Fruit fly (Drosophila melanogaster) whole organism, embryonic: ENCODE results near the gene Rpp20.

ENCODE experiments used
- Bdp1 ChIP-seq: fragments of 200-800 bp; sonication (Bioruptor generic); optimal IDR thresholded peaks from 3 replicates; lab custom pipeline; 2016; ENCODE audit warnings: missing biosample characterization, missing genetic modification characterization
- Bgb ChIP-seq: fragments of 200-800 bp; sonication (Bioruptor generic); IDR thresholded peaks from 2 replicates; pipeline ENCODE4 v1.3.6; 2022; ENCODE audit warnings: missing biosample characterization, missing genetic modification characterization; ENCODE audit not compliant: partially characterized antibody
- BtbVII ChIP-seq: fragments of 200-800 bp; sonication (Bioruptor generic); optimal IDR thresholded peaks from 3 replicates; lab custom pipeline; 2017; ENCODE audit warnings: missing biosample characterization, mild to moderate bottlenecking, missing genetic modification characterization
- CG12391 ChIP-seq: fragments of 200-800 bp; sonication (Bioruptor generic); optimal IDR thresholded peaks from 3 replicates; lab custom pipeline; 2018; ENCODE audit warnings: missing biosample characterization, mild to moderate bottlenecking, missing genetic modification characterization, moderate library complexity
- CG12659 ChIP-seq: fragments of 200-800 bp; sonication (Bioruptor generic); optimal IDR thresholded peaks from 3 replicates; lab custom pipeline; 2017; ENCODE audit warnings: mild to moderate bottlenecking, missing biosample characterization, missing genetic modification reagents, missing genetic modification characterization
- CG13123 ChIP-seq: fragments of 200-800 bp; sonication (Bioruptor generic); optimal IDR thresholded peaks from 2 replicates; lab custom pipeline; 2016; ENCODE audit warnings: missing biosample characterization, missing genetic modification characterization
- CG13624 ChIP-seq: fragments of 200-800 bp; sonication (Bioruptor generic); optimal IDR thresholded peaks from 2 replicates; lab custom pipeline; 2016; ENCODE audit warnings: missing biosample characterization, missing genetic modification characterization
- CG14965 ChIP-seq: fragments of 200-800 bp; sonication (Bioruptor generic); optimal IDR thresholded peaks from 2 replicates; lab custom pipeline; 2016; ENCODE audit warnings: missing biosample characterization, missing genetic modification characterization, borderline replicate concordance
- CG15696 ChIP-seq: fragments of 200-800 bp; sonication (Bioruptor generic); optimal IDR thresholded peaks from 2 replicates; lab custom pipeline; 2019; ENCODE audit warnings: missing biosample characterization, mild to moderate bottlenecking, missing genetic modification characterization, moderate library complexity
- CG16863 ChIP-seq: fragments of 200-800 bp; sonication (Bioruptor generic); optimal IDR thresholded peaks from 3 replicates; lab custom pipeline; 2016; ENCODE audit warnings: missing biosample characterization, missing genetic modification characterization
- CG17612 ChIP-seq: fragments of 200-800 bp; sonication (Bioruptor generic); IDR thresholded peaks from 2 replicates; pipeline ENCODE4 v1.3.6; 2022; ENCODE audit warnings: missing biosample characterization, missing genetic modification characterization
- CG1832 ChIP-seq: fragments of 200-800 bp; sonication (Bioruptor generic); optimal IDR thresholded peaks from 2 replicates; lab custom pipeline; 2017; ENCODE audit warnings: missing biosample characterization, mild to moderate bottlenecking, missing genetic modification characterization, inconsistent platforms
- CG31224 ChIP-seq: fragments of 200-800 bp; sonication (Bioruptor generic); IDR thresholded peaks from 2 replicates; pipeline ENCODE4 v1.3.6; 2022; ENCODE audit warnings: missing biosample characterization, missing genetic modification characterization
- CG43689 ChIP-seq: fragments of 200-800 bp; sonication (Bioruptor generic); IDR thresholded peaks from 2 replicates; pipeline ENCODE4 v1.3.6; 2022; ENCODE audit warnings: missing biosample characterization, missing genetic modification characterization
- CG4730 ChIP-seq: fragments of 200-800 bp; sonication (Bioruptor generic); IDR thresholded peaks from 2 replicates; pipeline ENCODE4 v1.3.6; 2022; ENCODE audit warnings: missing biosample characterization, missing genetic modification characterization
- CG5245 ChIP-seq: fragments of 200-800 bp; sonication (Bioruptor generic); optimal IDR thresholded peaks from 3 replicates; lab custom pipeline; 2016; ENCODE audit warnings: missing biosample characterization, missing genetic modification characterization
- CG6654 ChIP-seq: fragments of 200-800 bp; sonication (Bioruptor generic); optimal IDR thresholded peaks from 2 replicates; lab custom pipeline; 2017; ENCODE audit warnings: missing biosample characterization, mild to moderate bottlenecking, missing genetic modification characterization
- CG9797 ChIP-seq: fragments of 200-800 bp; sonication (Bioruptor generic); optimal IDR thresholded peaks from 3 replicates; lab custom pipeline; 2018; ENCODE audit warnings: missing biosample characterization, mild to moderate bottlenecking, missing genetic modification characterization
- D ChIP-seq, 2 experiments: fragments of 200-800 bp in 1 of 2; fragments of >200 bp in 1 of 2; sonication (Bioruptor generic) in 1 of 2; optimal IDR thresholded peaks; 2 replicates in 1 of 2; 3 replicates in 1 of 2; lab custom pipeline; 2017; ENCODE audit warnings: mild to moderate bottlenecking in 1 of 2, missing biosample characterization in 1 of 2, missing genetic modification characterization in 1 of 2, missing genetic modification reagents in 1 of 2
- Dad ChIP-seq: fragments of 200-800 bp; sonication (Bioruptor generic); optimal IDR thresholded peaks from 3 replicates; lab custom pipeline; 2016; ENCODE audit warnings: missing biosample characterization, missing genetic modification characterization
- Gsc ChIP-seq: fragments of 200-800 bp; sonication (Bioruptor generic); IDR thresholded peaks from 2 replicates; pipeline ENCODE4 v1.3.6; 2022; ENCODE audit warnings: missing biosample characterization, missing genetic modification characterization
- Kr ChIP-seq: fragments of 200-800 bp; sonication (Bioruptor generic); optimal IDR thresholded peaks from 2 replicates; lab custom pipeline; 2017; ENCODE audit warnings: missing biosample characterization, mild to moderate bottlenecking, missing genetic modification characterization
- Nf-YC ChIP-seq: fragments of 200-800 bp; optimal IDR thresholded peaks from 3 replicates; lab custom pipeline; 2019; ENCODE audit warnings: missing biosample characterization, mild to moderate bottlenecking, missing genetic modification characterization, moderate library complexity
- Ptx1 ChIP-seq: fragments of 200-800 bp; sonication (Bioruptor generic); IDR thresholded peaks from 2 replicates; pipeline ENCODE4 v1.3.6; 2022; ENCODE audit warnings: missing biosample characterization, missing genetic modification characterization
- TFAM ChIP-seq: fragments of 200-800 bp; sonication (Bioruptor generic); optimal IDR thresholded peaks from 2 replicates; lab custom pipeline; 2017; ENCODE audit warnings: missing biosample characterization, missing genetic modification characterization, inconsistent platforms
- Usf ChIP-seq: fragments of 200-800 bp; sonication (Bioruptor generic); optimal IDR thresholded peaks from 2 replicates; lab custom pipeline; 2017; ENCODE audit warnings: missing genotype, missing biosample characterization, missing genetic modification characterization
- YL-1 ChIP-seq: fragments of 200-800 bp; sonication (Bioruptor generic); optimal IDR thresholded peaks from 3 replicates; lab custom pipeline; 2017; ENCODE audit warnings: missing biosample characterization, mild to moderate bottlenecking, missing genetic modification characterization
- ap ChIP-seq: fragments of 200-800 bp; sonication (Bioruptor generic); IDR thresholded peaks from 2 replicates; pipeline ENCODE4 v1.3.6; 2022; ENCODE audit warnings: missing biosample characterization, missing genetic modification characterization
- bbx ChIP-seq: fragments of 200-800 bp; sonication (Bioruptor generic); IDR thresholded peaks from 2 replicates; pipeline ENCODE4 v1.3.6; 2022; ENCODE audit warnings: missing biosample characterization, missing genetic modification characterization; ENCODE audit not compliant: partially characterized antibody
- bcd ChIP-seq: fragments of 200-800 bp; sonication (Bioruptor generic); optimal IDR thresholded peaks from 2 replicates; lab custom pipeline; 2017; ENCODE audit warnings: missing biosample characterization, mild to moderate bottlenecking, missing genetic modification characterization
- crp ChIP-seq, 2 experiments: fragments of 200-800 bp; sonication (Bioruptor generic); optimal IDR thresholded peaks; 2 replicates in 1 of 2; 3 replicates in 1 of 2; lab custom pipeline; 2017; ENCODE audit warnings: missing biosample characterization in 2 of 2, missing genetic modification characterization in 2 of 2, mild to moderate bottlenecking in 1 of 2, moderate library complexity in 1 of 2
- eyg ChIP-seq: fragments of 200-800 bp; sonication (Bioruptor generic); optimal IDR thresholded peaks from 3 replicates; lab custom pipeline; 2016; ENCODE audit warnings: missing biosample characterization, missing genetic modification characterization
- jing ChIP-seq: fragments of 200-800 bp; sonication (Bioruptor generic); optimal IDR thresholded peaks from 2 replicates; lab custom pipeline; 2018; ENCODE audit warnings: missing biosample characterization, mild to moderate bottlenecking, missing genetic modification characterization
- jumu ChIP-seq: fragments of 200-800 bp; sonication (Bioruptor generic); optimal IDR thresholded peaks from 3 replicates; lab custom pipeline; 2016; ENCODE audit warnings: missing biosample characterization, missing genetic modification characterization
- lola ChIP-seq, 3 experiments: fragments of >200 bp in 2 of 3; fragments of 200-800 bp in 1 of 3; sonication (Bioruptor generic) in 1 of 3; optimal IDR thresholded peaks; 2 replicates each; lab custom pipeline; 2017 to 2019; ENCODE audit warnings: missing biosample characterization in 3 of 3, missing genetic modification characterization in 3 of 3, mild to moderate bottlenecking in 1 of 3, moderate library complexity in 1 of 3
- lov ChIP-seq, 2 experiments: fragments of 200-800 bp in 1 of 2; fragments of >200 bp in 1 of 2; sonication (Bioruptor generic) in 1 of 2; IDR thresholded peaks in 1 of 2; optimal IDR thresholded peaks in 1 of 2; 2 replicates in 1 of 2; 3 replicates in 1 of 2; pipeline versions ENCODE4 v1.3.6 to Lab custom; 2017 to 2022; ENCODE audit warnings: missing biosample characterization in 1 of 2, missing genetic modification characterization in 1 of 2
- maf-S ChIP-seq: fragments of 200-800 bp; sonication (Bioruptor generic); optimal IDR thresholded peaks from 2 replicates; lab custom pipeline; 2016; ENCODE audit warnings: missing biosample characterization, missing genetic modification characterization
- mirr ChIP-seq: fragments of 200-800 bp; sonication (Bioruptor generic); optimal IDR thresholded peaks from 3 replicates; lab custom pipeline; 2018; ENCODE audit warnings: missing biosample characterization, mild to moderate bottlenecking, missing genetic modification characterization
- oc ChIP-seq: fragments of 200-800 bp; sonication (Bioruptor generic); optimal IDR thresholded peaks from 2 replicates; lab custom pipeline; 2018; ENCODE audit warnings: missing biosample characterization, mild to moderate bottlenecking, missing genetic modification characterization, moderate library complexity
- peb ChIP-seq: fragments of 200-800 bp; sonication (Bioruptor generic); IDR thresholded peaks from 2 replicates; pipeline ENCODE4 v1.3.6; 2022; ENCODE audit warnings: missing biosample characterization, missing genetic modification characterization
- prd ChIP-seq, 3 experiments: fragments of >200 bp in 2 of 3; fragments of 200-800 bp in 1 of 3; sonication (Bioruptor generic) in 1 of 3; optimal IDR thresholded peaks in 2 of 3; IDR thresholded peaks in 1 of 3; 2 replicates in 2 of 3; 3 replicates in 1 of 3; pipeline versions ENCODE4 v1.3.6 to Lab custom; 2017 to 2022; ENCODE audit warnings: missing biosample characterization in 1 of 3, missing genetic modification characterization in 1 of 3
- pros ChIP-seq: fragments of 200-800 bp; sonication (Bioruptor generic); optimal IDR thresholded peaks from 3 replicates; lab custom pipeline; 2019; ENCODE audit warnings: missing biosample characterization, mild to moderate bottlenecking, missing genetic modification characterization, moderate library complexity
- rib ChIP-seq: fragments of 200-800 bp; sonication (Bioruptor generic); IDR thresholded peaks from 2 replicates; pipeline ENCODE4 v1.3.6; 2022; ENCODE audit warnings: missing biosample characterization, missing genetic modification characterization
- salm ChIP-seq: fragments of 200-800 bp; sonication (Bioruptor generic); optimal IDR thresholded peaks from 2 replicates; lab custom pipeline; 2018; ENCODE audit warnings: missing biosample characterization, mild to moderate bottlenecking, missing genetic modification characterization
- sens ChIP-seq: fragments of 200-800 bp; sonication (Bioruptor generic); peaks from one replicate; lab custom pipeline; 2016; ENCODE audit warnings: missing biosample characterization, missing genetic modification characterization
- toy ChIP-seq: fragments of 200-800 bp; sonication (Bioruptor generic); IDR thresholded peaks from 2 replicates; pipeline ENCODE4 v1.3.6; 2022; ENCODE audit warnings: missing biosample characterization, missing genetic modification characterization
- twi ChIP-seq: fragments of 200-800 bp; optimal IDR thresholded peaks from 2 replicates; lab custom pipeline; 2019; ENCODE audit warnings: missing biosample characterization, mild to moderate bottlenecking, missing genetic modification characterization, moderate library complexity
- vvl ChIP-seq: fragments of 200-800 bp; sonication (Bioruptor generic); IDR thresholded peaks from 2 replicates; pipeline ENCODE4 v1.3.6; 2022; ENCODE audit warnings: missing biosample characterization, missing genetic modification characterization
- z ChIP-seq: fragments of 200-800 bp; sonication (Bioruptor generic); IDR thresholded peaks from 3 replicates; pipeline ENCODE4 v1.3.6; 2022; ENCODE audit warnings: missing biosample characterization, missing genetic modification characterization

Gene Rpp20

dm6 chrX:19750626-19751149 lies 6.5 kb downstream of the Rpp20 start, which contains the start of gene Abcd3 (continued):
- no peak for TF ChIP-seq prd (optimal IDR thresholded peaks at IDR 0.05; lab: Kevin White, UChicago)
- TF ChIP-seq prd (GFP tag; IDR thresholded peaks at IDR 0.05; lab: Robert Waterston, UW): no peak
- TF ChIP-seq Kr (GFP tag; lab: Kevin White, UChicago): no peak
- TF ChIP-seq CG16863 (GFP tag; lab: Kevin White, UChicago): no peak
- no peak for TF ChIP-seq jing (GFP tag; lab: Kevin White, UChicago)
- no peak for TF ChIP-seq Usf (GFP tag; lab: Kevin White, UChicago)
- no peak for TF ChIP-seq Gsc (GFP tag; lab: Robert Waterston, UW)
- no peak for TF ChIP-seq CG5245 (GFP tag; lab: Kevin White, UChicago)
- TF ChIP-seq BtbVII (GFP tag; lab: Kevin White, UChicago): peak; percentile 60
- no peak for TF ChIP-seq toy (GFP tag; lab: Robert Waterston, UW)
- no peak for TF ChIP-seq lola (GFP tag; optimal IDR thresholded peaks at IDR 0.05; lab: Kevin White, UChicago)
- TF ChIP-seq CG1832 (GFP tag; lab: Kevin White, UChicago): peak; percentile 87
- peak; percentile 11 for TF ChIP-seq salm
- peak; percentile 60 for TF ChIP-seq mirr (GFP tag; lab: Kevin White, UChicago)
- TF ChIP-seq CG17612: no peak
- TF ChIP-seq CG4730 (GFP tag; lab: Robert Waterston, UW): no peak
- 0 out of 3 replicates have a peak, but pooled peaks have one; percentile 40 for TF ChIP-seq z (GFP tag; lab: Robert Waterston, UW)
- TF ChIP-seq crp (GFP tag; optimal IDR thresholded peaks at IDR 0.05; lab: Kevin White, UChicago): peak in 1 of 2 experiments; percentile 72
- TF ChIP-seq CG14965 (GFP tag; lab: Kevin White, UChicago): no peak
- TF ChIP-seq rib (GFP tag; lab: Robert Waterston, UW): peak; percentile 25; the same call in 1 of the 2 replicates
- peak; percentile 76 for TF ChIP-seq CG13624 (GFP tag; lab: Kevin White, UChicago)
- no peak for TF ChIP-seq TFAM (GFP tag; lab: Kevin White, UChicago)
- peak; percentile 64 for TF ChIP-seq CG12659
- TF ChIP-seq pros (GFP tag; lab: Kevin White, UChicago): peak; percentile 87
- TF ChIP-seq CG31224 (GFP tag; lab: Robert Waterston, UW): 0 out of 2 replicates have a peak, but pooled peaks have one; percentile 10
- TF ChIP-seq Dad (GFP tag; lab: Kevin White, UChicago): no peak
- no peak for TF ChIP-seq ap (GFP tag; lab: Robert Waterston, UW)
- TF ChIP-seq Bdp1 (GFP tag; lab: Kevin White, UChicago): no peak
- TF ChIP-seq peb (GFP tag; lab: Robert Waterston, UW): no peak
- peak; percentile 74 for TF ChIP-seq Bgb (GFP tag; lab: Robert Waterston, UW)
- TF ChIP-seq jumu: peak; percentile 30
- TF ChIP-seq bcd (GFP tag; lab: Kevin White, UChicago): peak; percentile 12
- TF ChIP-seq CG6654: no peak
- TF ChIP-seq sens (GFP tag; lab: Kevin White, UChicago): peak; percentile 88
- TF ChIP-seq YL-1 (GFP tag; lab: Kevin White, UChicago): peak; percentile 84
- peak; percentile 59 for TF ChIP-seq twi (tag; lab: Kevin White, UChicago)
- TF ChIP-seq bbx (GFP tag; lab: Robert Waterston, UW): peak; percentile 65
- TF ChIP-seq oc (tag; lab: Kevin White, UChicago): no peak
- TF ChIP-seq CG13123 (GFP tag; lab: Kevin White, UChicago): no peak
- TF ChIP-seq Ptx1 (GFP tag; lab: Robert Waterston, UW): no peak
- no peak for TF ChIP-seq CG12391 (tag; lab: Kevin White, UChicago)
- TF ChIP-seq eyg (GFP tag; lab: Kevin White, UChicago): peak; percentile 3
- peak; percentile 65 for TF ChIP-seq Nf-YC (tag; lab: Kevin White, UChicago)
- TF ChIP-seq lov (optimal IDR thresholded peaks at IDR 0.05; lab: Kevin White, UChicago): no peak
- no peak for TF ChIP-seq lov (GFP tag; IDR thresholded peaks at IDR 0.05; lab: Robert Waterston, UW)
- peak; percentile 24 for TF ChIP-seq CG9797 (GFP tag; lab: Kevin White, UChicago)
- no peak for TF ChIP-seq CG15696
- peak; percentile 58; the same call in 1 of the 2 replicates for TF ChIP-seq vvl (GFP tag; lab: Robert Waterston, UW)
- no peak for TF ChIP-seq D (optimal IDR thresholded peaks at IDR 0.05; lab: Kevin White, UChicago)
- TF ChIP-seq D (GFP tag; optimal IDR thresholded peaks at IDR 0.05; lab: Kevin White, UChicago): peak; percentile 32
- TF ChIP-seq CG43689 (GFP tag; lab: Robert Waterston, UW): no peak
- no peak for TF ChIP-seq maf-S (GFP tag; lab: Kevin White, UChicago)
